Fruit fly (Drosophila melanogaster): ENCODE results near the gene CG14658.

Gene CG14658

dm6 chr3R:4813172-4813716 lies 17.1 kb downstream of the CG14658 start (continued):
- TF ChIP-seq tna (GFP tag; IDR thresholded peaks at IDR 0.05; ENCODE audit: partially characterized antibody) (0 out of 2 replicates have a peak, but pooled peaks have one; percentile 20), Oli (tag; optimal IDR thresholded peaks at IDR 0.05) (no peak), CG2120 (GFP tag; optimal IDR thresholded peaks at IDR 0.05) (peak; percentile 68), Blimp-1 (GFP tag; optimal IDR thresholded peaks at IDR 0.05) (no peak), CG9817 (tag; optimal IDR thresholded peaks at IDR 0.05) (peak; percentile 58), bsh (GFP tag; optimal IDR thresholded peaks at IDR 0.05) (peak; percentile 28 to 80), CG6683 (GFP tag; optimal IDR thresholded peaks at IDR 0.05) (peak; percentile 18), D19A (tag; optimal IDR thresholded peaks at IDR 0.05) (peak; percentile 43), CG6272 (GFP tag; IDR thresholded peaks at IDR 0.05) (peak; percentile 69; the same call in 1 of the 2 replicates), CG17829 (tag; optimal IDR thresholded peaks at IDR 0.05) (peak; percentile 41), CG11723 (GFP tag; optimal IDR thresholded peaks at IDR 0.05) (peak; percentile 54), amos (GFP tag; IDR thresholded peaks at IDR 0.05; ENCODE audit: partially characterized antibody) (peak; percentile 80), CG4404 (GFP tag; IDR thresholded peaks at IDR 0.05) (peak; percentile 36; the same call in 1 of the 2 replicates), Opbp (GFP tag; IDR thresholded peaks at IDR 0.05; ENCODE audit: partially characterized antibody) (peak; percentile 64; the same call in 2 of the 3 replicates), Camta (GFP tag; optimal IDR thresholded peaks at IDR 0.05) (peak; percentile 31), stwl (tag; optimal IDR thresholded peaks at IDR 0.05) (peak; percentile 39), p53 (GFP tag; optimal IDR thresholded peaks at IDR 0.05) (no peak), Awh (GFP tag; IDR thresholded peaks at IDR 0.05) (peak; percentile 72; the same call in 1 of the 2 replicates), disco-r (GFP tag; optimal IDR thresholded peaks at IDR 0.05) (no peak), HmgZ (tag; optimal IDR thresholded peaks at IDR 0.05) (peak; percentile 61), ATbp (GFP tag; optimal IDR thresholded peaks at IDR 0.05) (peak; percentile 86), H2.0 (GFP tag; IDR thresholded peaks at IDR 0.05) (peak; percentile 53; the same call in 1 of the 2 replicates), caup (GFP tag; optimal IDR thresholded peaks at IDR 0.05; ENCODE audit: severe bottlenecking) (peak; percentile 69), CG14441 (GFP tag; IDR thresholded peaks at IDR 0.05) (peak; percentile 37; the same call in 1 of the 2 replicates), CG10654 (GFP tag; optimal IDR thresholded peaks at IDR 0.05) (peak; percentile 26), CG3281 (GFP tag; optimal IDR thresholded peaks at IDR 0.05) (peak; percentile 52), Stat92E (GFP tag; optimal IDR thresholded peaks at IDR 0.05) (peak in 1 of 3 experiments; percentile 29), trem (tag; optimal IDR thresholded peaks at IDR 0.05) (peak; percentile 46), bcd (GFP tag; optimal IDR thresholded peaks at IDR 0.05) (peak; percentile 51), Scr (GFP tag; IDR thresholded peaks at IDR 0.05; ENCODE audit: partially characterized antibody) (peak; percentile 72), ac (GFP tag; optimal IDR thresholded peaks at IDR 0.05) (peak; percentile 64), CG9932 (GFP tag; IDR thresholded peaks at IDR 0.05) (no peak; the same call in none of the 2 replicates), al (GFP tag; IDR thresholded peaks at IDR 0.05) (no peak), CG12155 (GFP tag; optimal IDR thresholded peaks at IDR 0.05) (peak; percentile 32), slbo (GFP tag; IDR thresholded peaks at IDR 0.05) (peak; percentile 81), Sry-δ (GFP tag; optimal IDR thresholded peaks at IDR 0.05) (peak; percentile 76), CG8290 (GFP tag; optimal IDR thresholded peaks at IDR 0.05) (peak; percentile 56), CG8290 (tag; optimal IDR thresholded peaks at IDR 0.05) (peak; percentile 70 to 89), CG17328 (GFP tag; IDR thresholded peaks at IDR 0.05) (no peak), Hand (GFP tag; optimal IDR thresholded peaks at IDR 0.05) (peak; percentile 58), jing (GFP tag; optimal IDR thresholded peaks at IDR 0.05) (no peak), CG1024 (GFP tag; IDR thresholded peaks at IDR 0.05) (peak; percentile 94), unc-4 (GFP tag; IDR thresholded peaks at IDR 0.05; ENCODE audit: partially characterized antibody) (peak; percentile 62), jumu (GFP tag; optimal IDR thresholded peaks at IDR 0.05) (no peak), CG4854 (GFP tag; optimal IDR thresholded peaks at IDR 0.05) (peak; percentile 49), CG17359 (tag; optimal IDR thresholded peaks at IDR 0.05) (peak; percentile 70), ato (GFP tag; IDR thresholded peaks at IDR 0.05; ENCODE audit: partially characterized antibody) (0 out of 2 replicates have a peak, but pooled peaks have one; percentile 48), CG11398 (GFP tag; optimal IDR thresholded peaks at IDR 0.05) (peak; percentile 1)

All from whole organism, embryonic.